Worm (Caenorhabditis elegans) whole organism, L4 larva: Measurements from ENCODE around the gene C45H4.14.

Experiments used
- ZK337.2 ChIP-seq: fragments of 200-800 bp; sonication (Bioruptor generic); IDR thresholded peaks from 2 replicates; pipeline ENCODE4 v1.3.6; 2022; ENCODE audit warnings: missing genetic modification reagents, missing genetic modification characterization, missing compliant biosample characterization
- nhr-48 ChIP-seq: sonication (generic microtip); optimal IDR thresholded peaks from 2 replicates; lab custom pipeline; 2016; ENCODE audit warnings: mild to moderate bottlenecking, missing genetic modification characterization, missing compliant biosample characterization

DNA sequence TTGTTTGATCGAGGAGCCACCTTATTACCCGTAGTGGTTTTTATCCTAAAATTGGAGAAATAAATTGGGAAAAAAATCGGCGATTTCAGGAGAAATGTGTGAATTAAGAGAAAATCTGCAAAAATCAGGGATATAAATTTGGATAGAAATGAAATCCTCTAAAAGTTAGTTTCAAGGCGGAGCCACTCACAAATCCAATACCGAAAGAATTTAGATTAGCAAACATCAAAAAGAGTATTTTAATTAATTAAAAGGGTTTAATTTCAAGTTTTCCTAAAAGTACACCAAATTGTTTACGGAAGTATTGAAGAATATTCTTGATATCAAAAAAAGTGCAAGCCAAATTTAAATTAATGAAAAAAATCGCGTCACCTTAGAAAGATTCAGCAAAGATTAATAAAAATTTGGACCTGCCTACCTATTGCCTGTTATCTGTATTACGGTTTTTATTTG is 37.3 kb downstream of the C45H4.14 start, which contains the start of gene F22F7.8:
- TF ChIP-seq nhr-48 (tag; lab: Kevin White, UChicago) (no peak), ZK337.2 (no peak)
